Worm (Caenorhabditis elegans) whole organism, early embryonic: ENCODE data around the gene actl-1.

ENCODE experiments used
- ama-1 ChIP-seq: fragments of 150-350 bp; optimal IDR thresholded peaks from 2 replicates; lab custom pipeline; 2014
- scrt-1 ChIP-seq: fragments of 200-800 bp; sonication (Bioruptor generic); IDR thresholded peaks from 2 replicates; pipeline ENCODE4 v1.3.6; 2022; ENCODE audit warnings: missing genetic modification characterization, missing compliant biosample characterization

- TF ChIP-seq ama-1 (no peak), scrt-1 (GFP tag; lab: Robert Waterston, UW) (no peak)
These were observed 32.3 kb upstream of the actl-1 start for ce11 chrX:6531896-6532295.
